Worm (Caenorhabditis elegans) whole organism, mixed stage, embryonic: ENCODE measurements around the gene phb-2.

Experiments used
- M03D4.4 ChIP-seq: sonication (generic microtip); optimal IDR thresholded peaks from 2 replicates; lab custom pipeline; 2017; ENCODE audit warnings: mild to moderate bottlenecking, missing genetic modification characterization, missing compliant biosample characterization
- blmp-1 ChIP-seq: fragments of 150-350 bp; optimal IDR thresholded peaks from 2 replicates; lab custom pipeline; 2014; ENCODE audit warnings: missing biosample characterization, missing genetic modification characterization
- drap-1 ChIP-seq: fragments of 200-800 bp; sonication (Bioruptor generic); optimal IDR thresholded peaks from 3 replicates; lab custom pipeline; 2018; ENCODE audit warnings: mild to moderate bottlenecking, missing genetic modification characterization, missing compliant biosample characterization
- elt-1 ChIP-seq: sonication (generic microtip); optimal IDR thresholded peaks from 2 replicates; lab custom pipeline; 2017; ENCODE audit warnings: missing genetic modification characterization, mild to moderate bottlenecking, missing compliant biosample characterization, antibody characterized with exemption, moderate library complexity, borderline replicate concordance; ENCODE audit not compliant: insufficient read depth
- lin-13 ChIP-seq: fragments of 150-350 bp; optimal IDR thresholded peaks from 2 replicates; lab custom pipeline; 2014; ENCODE audit warnings: missing biosample characterization, missing genetic modification characterization
- lsy-2 ChIP-seq: fragments of 150-350 bp; optimal IDR thresholded peaks from 2 replicates; lab custom pipeline; 2014; ENCODE audit warnings: missing biosample characterization, missing genetic modification characterization
- pha-4 ChIP-seq: fragments of 150-350 bp; optimal IDR thresholded peaks from 2 replicates; lab custom pipeline; 2018; ENCODE audit warnings: missing biosample characterization, missing genetic modification reagents, missing genetic modification characterization
- snpc-4 ChIP-seq: fragments of 150-350 bp; optimal IDR thresholded peaks from 2 replicates; lab custom pipeline; 2014; ENCODE audit warnings: missing biosample characterization, missing genetic modification characterization
- sptf-1 ChIP-seq: sonication (generic microtip); optimal IDR thresholded peaks from 2 replicates; lab custom pipeline; 2017; ENCODE audit warnings: mild to moderate bottlenecking, missing genetic modification characterization, moderate library complexity, missing compliant biosample characterization
- unc-62 ChIP-seq: fragments of 150-350 bp; optimal IDR thresholded peaks from 2 replicates; lab custom pipeline; 2014; ENCODE audit warnings: missing biosample characterization, missing genetic modification reagents, missing genetic modification characterization
- ztf-11 ChIP-seq: fragments of 150-350 bp; optimal IDR thresholded peaks from 2 replicates; lab custom pipeline; 2014; ENCODE audit warnings: missing biosample characterization, missing genetic modification characterization

ce11 chrII:6281002-6281401 lies 29.8 kb downstream of the phb-2 start, which contains the start of gene scly-1:
- no peak for TF ChIP-seq M03D4.4 (tag; lab: Kevin White, UChicago)
- no peak for TF ChIP-seq drap-1 (GFP tag; lab: Kevin White, UChicago)
- TF ChIP-seq elt-1 (tag; lab: Kevin White, UChicago) = no peak
- TF ChIP-seq lsy-2 (tag; lab: Kevin White, UChicago) = no peak
- no peak for TF ChIP-seq blmp-1 (tag; lab: Kevin White, UChicago)
- TF ChIP-seq ztf-11 = no peak
- no peak for TF ChIP-seq lin-13 (tag; lab: Kevin White, UChicago)
- no peak for TF ChIP-seq unc-62
- TF ChIP-seq sptf-1 (tag; lab: Kevin White, UChicago) = no peak
- TF ChIP-seq pha-4 (tag; lab: Kevin White, UChicago) = no peak
- no peak for TF ChIP-seq snpc-4 (tag; lab: Kevin White, UChicago)
